Fruit fly (Drosophila melanogaster): ENCODE results near the gene CG8476.

The CG8476 gene

dm6 chr3R:13191299-13191698 lies 29.1 kb downstream of the CG8476 start, which contains the start of gene CG8141:
TSS of gene CG8141 (plus strand) at chr3R:13191599.
- no peak for TF ChIP-seq Crg-1 (GFP tag; optimal IDR thresholded peaks at IDR 0.05)
- no peak for TF ChIP-seq ovo (GFP tag; optimal IDR thresholded peaks at IDR 0.05)
- TF ChIP-seq tj (GFP tag; optimal IDR thresholded peaks at IDR 0.05): no peak
- no peak for TF ChIP-seq cic (GFP tag; optimal IDR thresholded peaks at IDR 0.05)
- TF ChIP-seq CG7101 (tag; optimal IDR thresholded peaks at IDR 0.05): no peak
- TF ChIP-seq Mnt (GFP tag; optimal IDR thresholded peaks at IDR 0.05): no peak
- TF ChIP-seq Hr96 (GFP tag; optimal IDR thresholded peaks at IDR 0.05): no peak
- TF ChIP-seq bab1 (GFP tag; optimal IDR thresholded peaks at IDR 0.05): no peak
- TF ChIP-seq CG7045 (GFP tag; optimal IDR thresholded peaks at IDR 0.05): no peak
- no peak for TF ChIP-seq Clk (GFP tag; optimal IDR thresholded peaks at IDR 0.05)
- no peak for TF ChIP-seq pad (GFP tag; optimal IDR thresholded peaks at IDR 0.05)
- no peak for TF ChIP-seq kay (GFP tag; ENCODE audit: borderline replicate concordance)
- no peak for TF ChIP-seq toe (GFP tag; optimal IDR thresholded peaks at IDR 0.05)
- TF ChIP-seq cnc (optimal IDR thresholded peaks at IDR 0.05): no peak
- TF ChIP-seq CG5204 (GFP tag; optimal IDR thresholded peaks at IDR 0.05): no peak
- no peak for TF ChIP-seq CG33017 (tag; optimal IDR thresholded peaks at IDR 0.05)
- no peak for TF ChIP-seq CG1620 (GFP tag; optimal IDR thresholded peaks at IDR 0.05)
- no peak for TF ChIP-seq CG14711 (tag; optimal IDR thresholded peaks at IDR 0.05)
- no peak for TF ChIP-seq CG11617 (GFP tag; optimal IDR thresholded peaks at IDR 0.05)
- no peak for TF ChIP-seq CG12768 (GFP tag; optimal IDR thresholded peaks at IDR 0.05)

- TF ChIP-seq Mnt (GFP tag; optimal IDR thresholded peaks at IDR 0.05): no peak
- no peak for TF ChIP-seq CG5204 (GFP tag; optimal IDR thresholded peaks at IDR 0.05)
- no peak for TF ChIP-seq pad (GFP tag; optimal IDR thresholded peaks at IDR 0.05)
- no peak for TF ChIP-seq ovo (GFP tag; optimal IDR thresholded peaks at IDR 0.05)
- no peak for TF ChIP-seq CG14711 (tag; optimal IDR thresholded peaks at IDR 0.05)
- no peak for TF ChIP-seq Hr96 (GFP tag; optimal IDR thresholded peaks at IDR 0.05)
- TF ChIP-seq CG1620 (GFP tag; optimal IDR thresholded peaks at IDR 0.05): no peak
- no peak for TF ChIP-seq kay (GFP tag; ENCODE audit: borderline replicate concordance)
- TF ChIP-seq tj (GFP tag; optimal IDR thresholded peaks at IDR 0.05): no peak
- TF ChIP-seq CG7045 (GFP tag; optimal IDR thresholded peaks at IDR 0.05): no peak
- TF ChIP-seq bab1 (GFP tag; optimal IDR thresholded peaks at IDR 0.05): no peak
- TF ChIP-seq toe (GFP tag; optimal IDR thresholded peaks at IDR 0.05): no peak
- no peak for TF ChIP-seq CG11617 (GFP tag; optimal IDR thresholded peaks at IDR 0.05)
- no peak for TF ChIP-seq cic (GFP tag; optimal IDR thresholded peaks at IDR 0.05)
- no peak for TF ChIP-seq CG33017 (tag; optimal IDR thresholded peaks at IDR 0.05)
Measured at dm6 chr3R:13188219-13188618, 32.2 kb downstream of the CG8476 start, which contains the start of gene CG14380. TSS of gene CG14380 (plus strand) at chr3R:13188519.

dm6 chr3R:13186396-13186795 lies 34.0 kb downstream of the CG8476 start, which contains the start of gene CG8508:
TSS of gene CG8508 (minus strand) at chr3R:13186496.
- TF ChIP-seq toe (GFP tag; optimal IDR thresholded peaks at IDR 0.05): no peak
- TF ChIP-seq tj (GFP tag; optimal IDR thresholded peaks at IDR 0.05): no peak
- no peak for TF ChIP-seq pad (GFP tag; optimal IDR thresholded peaks at IDR 0.05)
- TF ChIP-seq CG14711 (tag; optimal IDR thresholded peaks at IDR 0.05): no peak
- TF ChIP-seq CG12768 (GFP tag; optimal IDR thresholded peaks at IDR 0.05): no peak
- no peak for TF ChIP-seq CG33017 (tag; optimal IDR thresholded peaks at IDR 0.05)
- no peak for TF ChIP-seq cnc (optimal IDR thresholded peaks at IDR 0.05)
- TF ChIP-seq CG11617 (GFP tag; optimal IDR thresholded peaks at IDR 0.05): no peak
- TF ChIP-seq CG7101 (tag; optimal IDR thresholded peaks at IDR 0.05): no peak
- TF ChIP-seq CG5204 (GFP tag; optimal IDR thresholded peaks at IDR 0.05): no peak
- TF ChIP-seq Crg-1 (GFP tag; optimal IDR thresholded peaks at IDR 0.05): no peak
- no peak for TF ChIP-seq Clk (GFP tag; optimal IDR thresholded peaks at IDR 0.05)
- no peak for TF ChIP-seq bab1 (GFP tag; optimal IDR thresholded peaks at IDR 0.05)
- no peak for TF ChIP-seq Mnt (GFP tag; optimal IDR thresholded peaks at IDR 0.05)
- no peak for TF ChIP-seq cic (GFP tag; optimal IDR thresholded peaks at IDR 0.05)
- no peak for TF ChIP-seq CG1620 (GFP tag; optimal IDR thresholded peaks at IDR 0.05)
- TF ChIP-seq CG7045 (GFP tag; optimal IDR thresholded peaks at IDR 0.05): no peak
- TF ChIP-seq Hr96 (GFP tag; optimal IDR thresholded peaks at IDR 0.05): no peak
- TF ChIP-seq kay (GFP tag; ENCODE audit: borderline replicate concordance): no peak

dm6 chr3R:13181004-13181403 lies 39.4 kb downstream of the CG8476 start, which contains the start of gene CG8138:
TSS of gene CG8138 (plus strand) at chr3R:13181304.
- TF ChIP-seq pad (GFP tag; optimal IDR thresholded peaks at IDR 0.05) (no peak), kay (GFP tag; ENCODE audit: borderline replicate concordance) (no peak), CG11617 (GFP tag; optimal IDR thresholded peaks at IDR 0.05) (no peak), Hr96 (GFP tag; optimal IDR thresholded peaks at IDR 0.05) (no peak), CG1620 (GFP tag; optimal IDR thresholded peaks at IDR 0.05) (no peak), toe (GFP tag; optimal IDR thresholded peaks at IDR 0.05) (no peak), bab1 (GFP tag; optimal IDR thresholded peaks at IDR 0.05) (no peak), CG33017 (tag; optimal IDR thresholded peaks at IDR 0.05) (no peak), Crg-1 (GFP tag; optimal IDR thresholded peaks at IDR 0.05) (no peak), CG12768 (GFP tag; optimal IDR thresholded peaks at IDR 0.05) (no peak), CG7101 (tag; optimal IDR thresholded peaks at IDR 0.05) (no peak), Mnt (GFP tag; optimal IDR thresholded peaks at IDR 0.05) (no peak), cic (GFP tag; optimal IDR thresholded peaks at IDR 0.05) (no peak), Clk (GFP tag; optimal IDR thresholded peaks at IDR 0.05) (no peak), CG14711 (tag; optimal IDR thresholded peaks at IDR 0.05) (no peak), ovo (GFP tag; optimal IDR thresholded peaks at IDR 0.05) (no peak)
